Worm (Caenorhabditis elegans): ENCODE data around the gene cit-1.2.

- TF ChIP-seq him-1 (tag; optimal IDR thresholded peaks at IDR 0.05) (no peak), pha-4 (tag; optimal IDR thresholded peaks at IDR 0.05) (no peak)
Observed at ce11 chrIII:8042775-8043174, 32.2 kb downstream of the cit-1.2 start, which contains the start of gene K12H4.6.

Data from whole organism, young adult.